Worm (Caenorhabditis elegans): ENCODE results near the gene W02D7.11.

ce11 chrV:8259016-8259415 lies 45.3 kb downstream of the W02D7.11 start, which contains the start of gene C16D9.1:
- no peak for TF ChIP-seq med-1 (GFP tag; optimal IDR thresholded peaks at IDR 0.05; ENCODE audit: insufficient read depth)
- no peak for TF ChIP-seq cog-1 (tag; optimal IDR thresholded peaks at IDR 0.05)
- TF ChIP-seq ztf-23 (GFP tag; IDR thresholded peaks at IDR 0.05): no peak
- TF ChIP-seq flt-1 (GFP tag; IDR thresholded peaks at IDR 0.05): no peak
- TF ChIP-seq T22C8.4 (GFP tag; IDR thresholded peaks at IDR 0.05): no peak

Measured in whole organism, midembryonic.